Worm (Caenorhabditis elegans) whole organism, early embryonic: Measurements from ENCODE around the gene W02A2.9.

Experiments
- F13C5.2 ChIP-seq: sonication (generic microtip); optimal IDR thresholded peaks from 2 replicates; lab custom pipeline; 2017; ENCODE audit warnings: mild to moderate bottlenecking, missing genetic modification characterization, inconsistent platforms, missing compliant biosample characterization
- aly-1 ChIP-seq: sonication (generic microtip); optimal IDR thresholded peaks from 2 replicates; lab custom pipeline; 2016; ENCODE audit warnings: missing genetic modification characterization, missing compliant biosample characterization
- ama-1 ChIP-seq: fragments of 150-350 bp; optimal IDR thresholded peaks from 2 replicates; lab custom pipeline; 2014
- ets-7 ChIP-seq: sonication (generic microtip); optimal IDR thresholded peaks from 2 replicates; lab custom pipeline; 2016; ENCODE audit warnings: missing genotype, missing genetic modification characterization, missing compliant biosample characterization
- hmbx-1 ChIP-seq: sonication (generic microtip); optimal IDR thresholded peaks from 2 replicates; lab custom pipeline; 2016; ENCODE audit warnings: mild to moderate bottlenecking, missing genetic modification characterization, missing compliant biosample characterization
- hnd-1 ChIP-seq: sonication (generic microtip); optimal IDR thresholded peaks from 2 replicates; lab custom pipeline; 2016; ENCODE audit warnings: missing genetic modification characterization, missing compliant biosample characterization
- pes-1 ChIP-seq: fragments of 200-800 bp; sonication (Bioruptor generic); IDR thresholded peaks from 2 replicates; pipeline ENCODE4 v1.3.6; 2022; ENCODE audit warnings: missing genetic modification reagents, missing genetic modification characterization, missing compliant biosample characterization
- sea-1 ChIP-seq: fragments of 200-800 bp; sonication (Bioruptor generic); conservative IDR thresholded peaks from 2 replicates; pipeline ENCODE4 v1.3.6; 2022; ENCODE audit warnings: missing genetic modification characterization, missing compliant biosample characterization
- tbx-11 ChIP-seq: fragments of 200-800 bp; sonication (Bioruptor generic); IDR thresholded peaks from 2 replicates; pipeline ENCODE4 v1.3.6; 2022; ENCODE audit warnings: missing genetic modification characterization, missing compliant biosample characterization
- tbx-37 ChIP-seq: fragments of 200-800 bp; sonication (Bioruptor generic); conservative IDR thresholded peaks from 2 replicates; pipeline ENCODE4 v1.3.6; 2022; ENCODE audit warnings: missing genetic modification reagents, missing genetic modification characterization, missing compliant biosample characterization

ce11 chrIV:13393246-13393716 is 45.8 kb downstream of the W02A2.9 start:
- TF ChIP-seq aly-1 (tag; lab: Kevin White, UChicago) (no peak), F13C5.2 (tag; lab: Kevin White, UChicago) (no peak), tbx-37 (GFP tag; lab: Robert Waterston, UW) (no peak), tbx-11 (GFP tag; lab: Robert Waterston, UW) (no peak), ets-7 (no peak), hmbx-1 (tag; lab: Kevin White, UChicago) (no peak), ama-1 (lab: Kevin White, UChicago) (no peak), pes-1 (GFP tag; lab: Robert Waterston, UW) (no peak), hnd-1 (tag; lab: Kevin White, UChicago) (no peak), sea-1 (GFP tag; lab: Robert Waterston, UW) (no peak)
